Worm (Caenorhabditis elegans): ENCODE measurements around the gene gfrp-1.

- TF ChIP-seq ama-1 (optimal IDR thresholded peaks at IDR 0.05) (no peak), unc-39 (tag; optimal IDR thresholded peaks at IDR 0.05) (no peak), lin-13 (GFP tag; optimal IDR thresholded peaks at IDR 0.05) (peak; percentile 84), dmd-4 (tag; optimal IDR thresholded peaks at IDR 0.05) (no peak), unc-62 (GFP tag; optimal IDR thresholded peaks at IDR 0.05) (no peak), snpc-4 (tag; optimal IDR thresholded peaks at IDR 0.05) (peak; percentile 44), nhr-11 (tag; optimal IDR thresholded peaks at IDR 0.05) (no peak), lin-39 (tag; optimal IDR thresholded peaks at IDR 0.05) (no peak), lsy-2 (tag; optimal IDR thresholded peaks at IDR 0.05) (peak; percentile 74 to 87), elt-1 (tag; optimal IDR thresholded peaks at IDR 0.05) (no peak)
Measured at ce11 chrIV:192046-192445, 11.4 kb upstream of the gfrp-1 start, which contains the start of gene Y38C1AA.12.

Measured in whole organism, L2 larva.